Worm (Caenorhabditis elegans) whole organism, mixed stage, embryonic: ENCODE results near the gene ZK673.4.

ENCODE experiments used
- M03D4.4 ChIP-seq: sonication (generic microtip); optimal IDR thresholded peaks from 2 replicates; lab custom pipeline; 2017; ENCODE audit warnings: mild to moderate bottlenecking, missing genetic modification characterization, missing compliant biosample characterization
- bed-3 ChIP-seq: fragments of 200-800 bp; sonication (Bioruptor generic); optimal IDR thresholded peaks from 3 replicates; lab custom pipeline; 2018; ENCODE audit warnings: mild to moderate bottlenecking, missing genetic modification characterization, moderate library complexity, missing compliant biosample characterization
- blmp-1 ChIP-seq: fragments of 150-350 bp; optimal IDR thresholded peaks from 2 replicates; lab custom pipeline; 2014; ENCODE audit warnings: missing biosample characterization, missing genetic modification characterization
- ceh-43 ChIP-seq: fragments of 200-800 bp; sonication (Bioruptor generic); optimal IDR thresholded peaks from 2 replicates; lab custom pipeline; 2018; ENCODE audit warnings: mild to moderate bottlenecking, missing genetic modification characterization, moderate library complexity, missing compliant biosample characterization
- ceh-83 ChIP-seq: fragments of 200-800 bp; sonication (Bioruptor generic); optimal IDR thresholded peaks from 2 replicates; lab custom pipeline; 2018; ENCODE audit warnings: mild to moderate bottlenecking, missing genetic modification characterization, missing compliant biosample characterization
- ces-1 ChIP-seq: fragments of 150-350 bp; optimal IDR thresholded peaks from 2 replicates; lab custom pipeline; 2014; ENCODE audit warnings: missing biosample characterization, missing genetic modification reagents, missing genetic modification characterization
- cnd-1 ChIP-seq: fragments of 200-800 bp; sonication (Bioruptor generic); optimal IDR thresholded peaks from 2 replicates; lab custom pipeline; 2018; ENCODE audit warnings: mild to moderate bottlenecking, missing genetic modification characterization, missing compliant biosample characterization
- drap-1 ChIP-seq: fragments of 200-800 bp; sonication (Bioruptor generic); optimal IDR thresholded peaks from 3 replicates; lab custom pipeline; 2018; ENCODE audit warnings: mild to moderate bottlenecking, missing genetic modification characterization, missing compliant biosample characterization
- elt-1 ChIP-seq: sonication (generic microtip); optimal IDR thresholded peaks from 2 replicates; lab custom pipeline; 2017; ENCODE audit warnings: missing genetic modification characterization, mild to moderate bottlenecking, missing compliant biosample characterization, antibody characterized with exemption, moderate library complexity, borderline replicate concordance; ENCODE audit not compliant: insufficient read depth
- elt-3 ChIP-seq: fragments of 150-350 bp; optimal IDR thresholded peaks from 2 replicates; lab custom pipeline; 2014; ENCODE audit warnings: missing biosample characterization, missing genetic modification characterization
- flh-1 ChIP-seq: fragments of 200-800 bp; sonication (Bioruptor generic); optimal IDR thresholded peaks from 2 replicates; lab custom pipeline; 2018; ENCODE audit warnings: mild to moderate bottlenecking, missing genetic modification characterization, moderate library complexity, missing compliant biosample characterization
- ham-2 ChIP-seq: fragments of 200-800 bp; sonication (Bioruptor generic); optimal IDR thresholded peaks from 2 replicates; lab custom pipeline; 2018; ENCODE audit warnings: mild to moderate bottlenecking, missing genetic modification characterization, missing compliant biosample characterization
- hlh-1 ChIP-seq: fragments of 150-350 bp; optimal IDR thresholded peaks from 2 replicates; lab custom pipeline; 2014; ENCODE audit warnings: missing biosample characterization, missing genetic modification reagents, missing genetic modification characterization
- lin-13 ChIP-seq: fragments of 150-350 bp; optimal IDR thresholded peaks from 2 replicates; lab custom pipeline; 2014; ENCODE audit warnings: missing biosample characterization, missing genetic modification characterization
- lin-32 ChIP-seq: fragments of 200-800 bp; sonication (Bioruptor generic); optimal IDR thresholded peaks from 2 replicates; lab custom pipeline; 2018; ENCODE audit warnings: mild to moderate bottlenecking, missing genetic modification characterization, missing compliant biosample characterization
- lsy-2 ChIP-seq: fragments of 150-350 bp; optimal IDR thresholded peaks from 2 replicates; lab custom pipeline; 2014; ENCODE audit warnings: missing biosample characterization, missing genetic modification characterization
- mab-5 ChIP-seq: fragments of 150-350 bp; optimal IDR thresholded peaks from 2 replicates; lab custom pipeline; 2014; ENCODE audit warnings: missing biosample characterization, missing genetic modification characterization
- mep-1 ChIP-seq: fragments of 150-350 bp; optimal IDR thresholded peaks from 2 replicates; lab custom pipeline; 2017; ENCODE audit warnings: missing biosample characterization, missing genetic modification reagents, missing genetic modification characterization, inconsistent platforms
- mls-2 ChIP-seq: sonication (generic microtip); optimal IDR thresholded peaks from 2 replicates; lab custom pipeline; 2016; ENCODE audit warnings: mild to moderate bottlenecking, missing genetic modification characterization, moderate library complexity, missing compliant biosample characterization
- nhr-12 ChIP-seq: fragments of 150-350 bp; optimal IDR thresholded peaks from 2 replicates; lab custom pipeline; 2014; ENCODE audit warnings: missing biosample characterization, missing genetic modification characterization
- nhr-2 ChIP-seq: fragments of 150-350 bp; optimal IDR thresholded peaks from 2 replicates; lab custom pipeline; 2014; ENCODE audit warnings: missing biosample characterization, missing genetic modification characterization
- nhr-237 ChIP-seq: fragments of 150-350 bp; optimal IDR thresholded peaks from 2 replicates; lab custom pipeline; 2014; ENCODE audit warnings: missing biosample characterization, missing genetic modification characterization
- nhr-76 ChIP-seq: sonication (generic microtip); optimal IDR thresholded peaks from 2 replicates; lab custom pipeline; 2017; ENCODE audit warnings: missing biosample characterization, missing genetic modification characterization
- snpc-4 ChIP-seq: fragments of 150-350 bp; optimal IDR thresholded peaks from 2 replicates; lab custom pipeline; 2014; ENCODE audit warnings: missing biosample characterization, missing genetic modification characterization
- sptf-1 ChIP-seq: sonication (generic microtip); optimal IDR thresholded peaks from 2 replicates; lab custom pipeline; 2017; ENCODE audit warnings: mild to moderate bottlenecking, missing genetic modification characterization, moderate library complexity, missing compliant biosample characterization
- tbx-8 ChIP-seq: fragments of 200-800 bp; sonication (Bioruptor generic); optimal IDR thresholded peaks from 2 replicates; lab custom pipeline; 2018; ENCODE audit warnings: mild to moderate bottlenecking, missing genetic modification characterization, moderate library complexity, missing compliant biosample characterization
- unc-39 ChIP-seq: fragments of 150-350 bp; optimal IDR thresholded peaks from 2 replicates; lab custom pipeline; 2014; ENCODE audit warnings: missing biosample characterization, missing genetic modification characterization
- unc-62 ChIP-seq: fragments of 150-350 bp; optimal IDR thresholded peaks from 2 replicates; lab custom pipeline; 2014; ENCODE audit warnings: missing biosample characterization, missing genetic modification reagents, missing genetic modification characterization
- zip-8 ChIP-seq: fragments of 150-350 bp; optimal IDR thresholded peaks from 2 replicates; lab custom pipeline; 2014; ENCODE audit warnings: missing biosample characterization, missing genetic modification characterization
- ztf-11 ChIP-seq: fragments of 150-350 bp; optimal IDR thresholded peaks from 2 replicates; lab custom pipeline; 2014; ENCODE audit warnings: missing biosample characterization, missing genetic modification characterization

The ZK673.4 gene

ce11 chrII:10450335-10450734, 2.4 kb upstream of the ZK673.4 start:
- TF ChIP-seq ceh-43 (GFP tag; lab: Kevin White, UChicago) (no peak), mep-1 (tag; lab: Kevin White, UChicago) (peak; percentile 27)

ce11 chrII:10456979-10457378, 4.3 kb downstream of the ZK673.4 start, which contains the start of gene ZK673.11:
TSS of gene ZK673.11 (plus strand) at chrII:10457279.
- TF ChIP-seq M03D4.4 (tag; lab: Kevin White, UChicago) (no peak), sptf-1 (no peak), lin-13 (tag; lab: Kevin White, UChicago) (no peak), elt-1 (tag; lab: Kevin White, UChicago) (no peak), mab-5 (tag; lab: Kevin White, UChicago) (no peak), ceh-43 (GFP tag; lab: Kevin White, UChicago) (no peak), blmp-1 (no peak), tbx-8 (no peak), mls-2 (tag; lab: Kevin White, UChicago) (no peak), nhr-76 (tag; lab: Kevin White, UChicago) (no peak), lsy-2 (tag; lab: Kevin White, UChicago) (no peak), nhr-237 (tag; lab: Kevin White, UChicago) (no peak), elt-3 (tag; lab: Kevin White, UChicago) (no peak), flh-1 (GFP tag; lab: Kevin White, UChicago) (no peak), mep-1 (tag; lab: Kevin White, UChicago) (no peak), cnd-1 (no peak)

ce11 chrII:10461207-10461606, 8.5 kb downstream of the ZK673.4 start, which contains the start of gene ZK673.5:
TSS of gene ZK673.5 (plus strand) at chrII:10461507.
- no peak for TF ChIP-seq lin-13 (tag; lab: Kevin White, UChicago)
- TF ChIP-seq mls-2 (tag; lab: Kevin White, UChicago), result no peak
- TF ChIP-seq cnd-1, result no peak
- no peak for TF ChIP-seq lsy-2 (tag; lab: Kevin White, UChicago)
- no peak for TF ChIP-seq nhr-12 (tag; lab: Kevin White, UChicago)
- no peak for TF ChIP-seq ceh-43 (GFP tag; lab: Kevin White, UChicago)
- TF ChIP-seq snpc-4, result no peak
- no peak for TF ChIP-seq drap-1 (GFP tag; lab: Kevin White, UChicago)
- no peak for TF ChIP-seq nhr-237 (tag; lab: Kevin White, UChicago)
- TF ChIP-seq mep-1 (tag; lab: Kevin White, UChicago), result no peak
- TF ChIP-seq nhr-76 (tag; lab: Kevin White, UChicago), result no peak
- no peak for TF ChIP-seq nhr-2 (tag; lab: Kevin White, UChicago)
- no peak for TF ChIP-seq lin-32

- TF ChIP-seq M03D4.4 (tag; lab: Kevin White, UChicago) (no peak), nhr-237 (tag; lab: Kevin White, UChicago) (no peak), blmp-1 (no peak), elt-1 (tag; lab: Kevin White, UChicago) (no peak), ces-1 (no peak), mls-2 (tag; lab: Kevin White, UChicago) (no peak), nhr-2 (tag; lab: Kevin White, UChicago) (no peak), ceh-83 (GFP tag; lab: Kevin White, UChicago) (no peak), unc-39 (no peak), bed-3 (no peak), unc-62 (GFP tag; lab: Kevin White, UChicago) (no peak)
- TF ChIP-seq, all 35 proteins: peak for 0
Observed at ce11 chrII:10464230-10464920, 11.7 kb downstream of the ZK673.4 start, which contains the start of the genes ZK673.6 and sdz-37. TSS of gene ZK673.6 (minus strand) at chrII:10464330. TSS of gene sdz-37 (plus strand) at chrII:10464870.

- TF ChIP-seq ham-2 (GFP tag; lab: Kevin White, UChicago) (no peak), hlh-1 (tag; lab: Kevin White, UChicago) (no peak), elt-3 (tag; lab: Kevin White, UChicago) (no peak), mep-1 (tag; lab: Kevin White, UChicago) (no peak), cnd-1 (no peak), drap-1 (GFP tag; lab: Kevin White, UChicago) (no peak), zip-8 (tag; lab: Kevin White, UChicago) (no peak), M03D4.4 (tag; lab: Kevin White, UChicago) (no peak), nhr-2 (tag; lab: Kevin White, UChicago) (no peak), tbx-8 (no peak), ztf-11 (tag; lab: Kevin White, UChicago) (no peak), bed-3 (no peak), ceh-43 (GFP tag; lab: Kevin White, UChicago) (no peak)
Observed at ce11 chrII:10466552-10466951, 13.8 kb downstream of the ZK673.4 start, which contains the start of gene tnc-2. TSS of gene tnc-2 (plus strand) at chrII:10466852.
